Fruit fly (Drosophila melanogaster) ovary, adult (tissue): Measurements from ENCODE around the gene CG7896.

Experiments used
- CG17801 ChIP-seq: fragments of 200-800 bp; optimal IDR thresholded peaks from 2 replicates; lab custom pipeline; 2019; ENCODE audit warnings: missing biosample characterization, mild to moderate bottlenecking, missing genetic modification characterization, moderate library complexity; ENCODE audit not compliant: partially characterized antibody

Gene CG7896

dm6 chr3R:30039494-30039893 lies 56.3 kb downstream of the CG7896 start, which contains the start of the genes janA, Sry-alpha and Sry-beta:
janA (minus strand) TSS chr3R:30039533.
Sry-alpha (plus strand) TSS chr3R:30039719.
Sry-beta (plus strand) TSS chr3R:30039719.
- TF ChIP-seq CG17801 (GFP tag; lab: Kevin White, UChicago), result no peak
